Worm (Caenorhabditis elegans): ENCODE results near the gene K08D9.9.

ce11 chrV:3266189-3266588, 29.7 kb upstream of the K08D9.9 start, which contains the start of gene T28A11.17:
- no peak for TF ChIP-seq mxl-2 (GFP tag; conservative IDR thresholded peaks at IDR 0.05)
- TF ChIP-seq sdz-12 (GFP tag; optimal IDR thresholded peaks at IDR 0.05), result no peak
- TF ChIP-seq fkh-10 (GFP tag; optimal IDR thresholded peaks at IDR 0.05), result no peak
- TF ChIP-seq zip-11 (GFP tag; IDR thresholded peaks at IDR 0.05), result no peak
- TF ChIP-seq arid-1 (GFP tag; conservative IDR thresholded peaks at IDR 0.05), result no peak
- TF ChIP-seq egl-27 (tag; optimal IDR thresholded peaks at IDR 0.05), result no peak
- no peak for TF ChIP-seq aly-2 (tag; optimal IDR thresholded peaks at IDR 0.05)
- TF ChIP-seq gei-8 (GFP tag; optimal IDR thresholded peaks at IDR 0.05), result no peak
